Fruit fly (Drosophila melanogaster) whole organism, embryonic: ENCODE data around the gene sesB.

Experiments
- Aef1 ChIP-seq: fragments of 200-800 bp; sonication (Bioruptor generic); IDR thresholded peaks from 3 replicates; pipeline ENCODE4 v1.3.6; 2022; ENCODE audit warnings: missing biosample characterization, missing genetic modification characterization
- Atf3 ChIP-seq: fragments of 200-800 bp; sonication (Bioruptor generic); optimal IDR thresholded peaks from 3 replicates; lab custom pipeline; 2016; ENCODE audit warnings: missing biosample characterization, missing genetic modification characterization
- Bdp1 ChIP-seq: fragments of 200-800 bp; sonication (Bioruptor generic); optimal IDR thresholded peaks from 3 replicates; lab custom pipeline; 2016; ENCODE audit warnings: missing biosample characterization, missing genetic modification characterization
- C15 ChIP-seq: fragments of 200-800 bp; sonication (Bioruptor generic); IDR thresholded peaks from 3 replicates; pipeline ENCODE4 v1.3.6; 2022; ENCODE audit warnings: missing biosample characterization, missing genetic modification characterization
- CG11696 ChIP-seq: fragments of 200-800 bp; sonication (Bioruptor generic); IDR thresholded peaks from 2 replicates; pipeline ENCODE4 v1.3.6; 2022; ENCODE audit warnings: missing biosample characterization, missing genetic modification characterization
- CG12391 ChIP-seq: fragments of 200-800 bp; sonication (Bioruptor generic); optimal IDR thresholded peaks from 3 replicates; lab custom pipeline; 2018; ENCODE audit warnings: missing biosample characterization, mild to moderate bottlenecking, missing genetic modification characterization, moderate library complexity
- CG12942 ChIP-seq: fragments of 200-800 bp; sonication (Bioruptor generic); optimal IDR thresholded peaks from 3 replicates; lab custom pipeline; 2016; ENCODE audit warnings: missing biosample characterization, missing genetic modification characterization
- CG13424 ChIP-seq: fragments of 200-800 bp; sonication (Bioruptor generic); optimal IDR thresholded peaks from 2 replicates; lab custom pipeline; 2019; ENCODE audit warnings: missing biosample characterization, mild to moderate bottlenecking, missing genetic modification characterization, moderate library complexity
- CG14965 ChIP-seq: fragments of 200-800 bp; sonication (Bioruptor generic); optimal IDR thresholded peaks from 2 replicates; lab custom pipeline; 2016; ENCODE audit warnings: missing biosample characterization, missing genetic modification characterization, borderline replicate concordance
- CG15514 ChIP-seq: fragments of 200-800 bp; sonication (Bioruptor generic); optimal IDR thresholded peaks from 3 replicates; lab custom pipeline; 2017; ENCODE audit warnings: missing biosample characterization, missing genetic modification characterization, mild to moderate bottlenecking, moderate library complexity, missing genetic modification reagents
- CG16779 ChIP-seq: fragments of 200-800 bp; sonication (Bioruptor generic); IDR thresholded peaks from 2 replicates; pipeline ENCODE4 v1.3.6; 2022; ENCODE audit warnings: missing biosample characterization, missing genetic modification characterization
- CG2712 ChIP-seq: fragments of 200-800 bp; optimal IDR thresholded peaks from 3 replicates; lab custom pipeline; 2019; ENCODE audit warnings: missing biosample characterization, mild to moderate bottlenecking, missing genetic modification characterization, moderate library complexity
- CG3163 ChIP-seq: fragments of 200-800 bp; sonication (Bioruptor generic); optimal IDR thresholded peaks from 3 replicates; lab custom pipeline; 2016; ENCODE audit warnings: missing biosample characterization, missing genetic modification characterization
- CG3281 ChIP-seq: fragments of 200-800 bp; sonication (Bioruptor generic); optimal IDR thresholded peaks from 3 replicates; lab custom pipeline; 2017; ENCODE audit warnings: missing biosample characterization, mild to moderate bottlenecking, missing genetic modification characterization
- CG43689 ChIP-seq: fragments of 200-800 bp; sonication (Bioruptor generic); IDR thresholded peaks from 2 replicates; pipeline ENCODE4 v1.3.6; 2022; ENCODE audit warnings: missing biosample characterization, missing genetic modification characterization
- CG4730 ChIP-seq: fragments of 200-800 bp; sonication (Bioruptor generic); IDR thresholded peaks from 2 replicates; pipeline ENCODE4 v1.3.6; 2022; ENCODE audit warnings: missing biosample characterization, missing genetic modification characterization
- CG6683 ChIP-seq: fragments of 200-800 bp; sonication (Bioruptor generic); optimal IDR thresholded peaks from 2 replicates; lab custom pipeline; 2017; ENCODE audit warnings: missing biosample characterization, mild to moderate bottlenecking, missing genetic modification characterization, missing genetic modification reagents
- CG6765 ChIP-seq: fragments of 200-800 bp; sonication (Bioruptor generic); optimal IDR thresholded peaks from 3 replicates; lab custom pipeline; 2017; ENCODE audit warnings: missing biosample characterization, mild to moderate bottlenecking, missing genetic modification characterization
- CG6813 ChIP-seq: fragments of 200-800 bp; sonication (Bioruptor generic); optimal IDR thresholded peaks from 2 replicates; lab custom pipeline; 2017; ENCODE audit warnings: missing biosample characterization, missing genetic modification characterization, mild to moderate bottlenecking, moderate library complexity, missing genetic modification reagents
- CG8924 ChIP-seq: fragments of 200-800 bp; optimal IDR thresholded peaks from 3 replicates; lab custom pipeline; 2019; ENCODE audit warnings: missing biosample characterization, mild to moderate bottlenecking, missing genetic modification characterization, moderate library complexity
- Dip2 ChIP-seq: fragments of 200-800 bp; sonication (Bioruptor generic); IDR thresholded peaks from 2 replicates; pipeline ENCODE4 v1.3.6; 2022; ENCODE audit warnings: missing biosample characterization, missing genetic modification characterization
- Fer2 ChIP-seq: fragments of 200-800 bp; sonication (Bioruptor generic); optimal IDR thresholded peaks from 2 replicates; lab custom pipeline; 2018; ENCODE audit warnings: missing biosample characterization, mild to moderate bottlenecking, missing genetic modification characterization, moderate library complexity
- Hsf ChIP-seq: fragments of 200-800 bp; sonication (Bioruptor generic); optimal IDR thresholded peaks from 3 replicates; lab custom pipeline; 2016; ENCODE audit warnings: missing biosample characterization, missing genetic modification characterization
- Max ChIP-seq: fragments of 200-800 bp; sonication (Bioruptor generic); optimal IDR thresholded peaks from 2 replicates; lab custom pipeline; 2016; ENCODE audit warnings: missing biosample characterization, mild to moderate bottlenecking, missing genetic modification characterization
- Mes4 ChIP-seq: fragments of 200-800 bp; sonication (Bioruptor generic); optimal IDR thresholded peaks from 2 replicates; lab custom pipeline; 2016; ENCODE audit warnings: missing biosample characterization, missing genetic modification characterization
- Myb ChIP-seq: fragments of 200-800 bp; sonication (Bioruptor generic); optimal IDR thresholded peaks from 2 replicates; lab custom pipeline; 2016; ENCODE audit warnings: missing biosample characterization, missing genetic modification characterization
- Pdp1 ChIP-seq, 2 experiments: fragments of 200-800 bp; sonication (Bioruptor generic); optimal IDR thresholded peaks; 3 replicates each; lab custom pipeline; 2016; ENCODE audit warnings: missing biosample characterization in 2 of 2, missing genetic modification characterization in 2 of 2, mild to moderate bottlenecking in 1 of 2, moderate library complexity in 1 of 2
- Scr ChIP-seq: fragments of 200-800 bp; sonication (Bioruptor generic); IDR thresholded peaks from 2 replicates; pipeline ENCODE4 v1.3.6; 2022; ENCODE audit warnings: missing biosample characterization, missing genetic modification characterization; ENCODE audit not compliant: partially characterized antibody
- Sox102F ChIP-seq: fragments of 200-800 bp; sonication (Bioruptor generic); optimal IDR thresholded peaks from 2 replicates; lab custom pipeline; 2018; ENCODE audit warnings: missing biosample characterization, mild to moderate bottlenecking, missing genetic modification characterization, moderate library complexity
- ap ChIP-seq: fragments of 200-800 bp; sonication (Bioruptor generic); IDR thresholded peaks from 2 replicates; pipeline ENCODE4 v1.3.6; 2022; ENCODE audit warnings: missing biosample characterization, missing genetic modification characterization
- ara ChIP-seq: fragments of 200-800 bp; sonication (Bioruptor generic); IDR thresholded peaks from 2 replicates; pipeline ENCODE4 v1.3.6; 2022; ENCODE audit warnings: missing biosample characterization, missing genetic modification characterization
- ash1 ChIP-seq: fragments of 200-800 bp; sonication (Bioruptor generic); optimal IDR thresholded peaks from 2 replicates; lab custom pipeline; 2018; ENCODE audit warnings: missing biosample characterization, mild to moderate bottlenecking, missing genetic modification characterization
- ato ChIP-seq: fragments of 200-800 bp; sonication (Bioruptor generic); IDR thresholded peaks from 2 replicates; pipeline ENCODE4 v1.3.6; 2022; ENCODE audit warnings: missing biosample characterization, missing genetic modification characterization; ENCODE audit not compliant: partially characterized antibody
- caup ChIP-seq: fragments of 200-800 bp; sonication (Bioruptor generic); optimal IDR thresholded peaks from 3 replicates; lab custom pipeline; 2017; ENCODE audit warnings: missing biosample characterization, mild to moderate bottlenecking, missing genetic modification characterization, moderate library complexity; ENCODE audit not compliant: severe bottlenecking
- cg ChIP-seq: fragments of 200-800 bp; sonication (Bioruptor generic); optimal IDR thresholded peaks from 3 replicates; lab custom pipeline; 2019; ENCODE audit warnings: missing biosample characterization, mild to moderate bottlenecking, missing genetic modification characterization, moderate library complexity
- ci ChIP-seq: fragments of 200-800 bp; sonication (Bioruptor generic); IDR thresholded peaks from 3 replicates; pipeline ENCODE4 v1.3.6; 2022; ENCODE audit warnings: missing biosample characterization, missing genetic modification characterization
- disco-r ChIP-seq: fragments of 200-800 bp; sonication (Bioruptor generic); optimal IDR thresholded peaks from 2 replicates; lab custom pipeline; 2016; ENCODE audit warnings: missing biosample characterization, missing genetic modification characterization
- fd102C ChIP-seq: fragments of 200-800 bp; sonication (Bioruptor generic); optimal IDR thresholded peaks from 2 replicates; lab custom pipeline; 2018; ENCODE audit warnings: missing biosample characterization, mild to moderate bottlenecking, missing genetic modification characterization, moderate library complexity
- grau ChIP-seq: fragments of 200-800 bp; optimal IDR thresholded peaks from 3 replicates; lab custom pipeline; 2019; ENCODE audit warnings: missing biosample characterization, mild to moderate bottlenecking, missing genetic modification characterization, moderate library complexity
- ind ChIP-seq: fragments of 200-800 bp; sonication (Bioruptor generic); optimal IDR thresholded peaks from 3 replicates; lab custom pipeline; 2016; ENCODE audit warnings: missing biosample characterization, missing genetic modification characterization
- lola ChIP-seq, 3 experiments: fragments of >200 bp in 2 of 3; fragments of 200-800 bp in 1 of 3; sonication (Bioruptor generic) in 1 of 3; optimal IDR thresholded peaks; 2 replicates each; lab custom pipeline; 2017 to 2019; ENCODE audit warnings: missing biosample characterization in 3 of 3, missing genetic modification characterization in 3 of 3, mild to moderate bottlenecking in 1 of 3, moderate library complexity in 1 of 3
- mld ChIP-seq: fragments of 200-800 bp; sonication (Bioruptor generic); IDR thresholded peaks from 3 replicates; pipeline ENCODE4 v1.3.6; 2022; ENCODE audit warnings: missing biosample characterization, missing genetic modification characterization; ENCODE audit not compliant: partially characterized antibody
- pnt ChIP-seq: fragments of 200-800 bp; sonication (Bioruptor generic); optimal IDR thresholded peaks from 3 replicates; lab custom pipeline; 2016; ENCODE audit warnings: missing biosample characterization, missing genetic modification characterization
- row ChIP-seq: fragments of 200-800 bp; sonication (Bioruptor generic); IDR thresholded peaks from 3 replicates; pipeline ENCODE4 v1.3.6; 2022; ENCODE audit warnings: missing biosample characterization, missing genetic modification characterization
- scrt ChIP-seq: fragments of 200-800 bp; sonication (Bioruptor generic); optimal IDR thresholded peaks from 2 replicates; lab custom pipeline; 2018; ENCODE audit warnings: missing biosample characterization, mild to moderate bottlenecking, missing genetic modification characterization, moderate library complexity
- sr ChIP-seq: fragments of 200-800 bp; sonication (Bioruptor generic); IDR thresholded peaks from 3 replicates; pipeline ENCODE4 v1.3.6; 2022; ENCODE audit warnings: missing biosample characterization, missing genetic modification characterization
- tin ChIP-seq: fragments of 200-800 bp; sonication (Bioruptor generic); optimal IDR thresholded peaks from 3 replicates; lab custom pipeline; 2016; ENCODE audit warnings: missing biosample characterization, missing genetic modification characterization
- tio ChIP-seq: fragments of 200-800 bp; sonication (Bioruptor generic); optimal IDR thresholded peaks from 2 replicates; lab custom pipeline; 2017; ENCODE audit warnings: missing biosample characterization, missing genetic modification characterization, inconsistent platforms
- tx ChIP-seq: fragments of 200-800 bp; sonication (Bioruptor generic); optimal IDR thresholded peaks from 2 replicates; lab custom pipeline; 2016; ENCODE audit warnings: missing biosample characterization, missing genetic modification characterization
- zen2 ChIP-seq: fragments of 200-800 bp; sonication (Bioruptor generic); IDR thresholded peaks from 3 replicates; pipeline ENCODE4 v1.3.6; 2022; ENCODE audit warnings: missing biosample characterization, missing genetic modification characterization; ENCODE audit not compliant: partially characterized antibody

Gene sesB

dm6 chrX:10775690-10776089 is 11.1 kb downstream of the sesB start (continued):
- TF ChIP-seq cg (no peak), Bdp1 (peak; percentile 11), sr (peak; percentile 43; the same call in 1 of the 3 replicates), Atf3 (GFP tag; lab: Kevin White, UChicago) (no peak), CG8924 (peak; percentile 19), CG11696 (GFP tag; lab: Robert Waterston, UW) (no peak), ap (GFP tag; lab: Robert Waterston, UW) (0 out of 2 replicates have a peak, but pooled peaks have one; percentile 44), Scr (GFP tag; lab: Robert Waterston, UW) (no peak), CG6765 (GFP tag; lab: Kevin White, UChicago) (peak; percentile 3), ato (GFP tag; lab: Robert Waterston, UW) (no peak), fd102C (GFP tag; lab: Kevin White, UChicago) (no peak), Sox102F (GFP tag; lab: Kevin White, UChicago) (peak; percentile 64), tin (GFP tag; lab: Kevin White, UChicago) (no peak), CG16779 (GFP tag; lab: Robert Waterston, UW) (no peak), CG6813 (GFP tag; lab: Kevin White, UChicago) (peak; percentile 1), grau (tag; lab: Kevin White, UChicago) (peak; percentile 39), Max (GFP tag; lab: Kevin White, UChicago) (no peak), Mes4 (GFP tag; lab: Kevin White, UChicago) (no peak), CG3281 (GFP tag; lab: Kevin White, UChicago) (peak; percentile 44), ash1 (GFP tag; lab: Kevin White, UChicago) (no peak), pnt (GFP tag; lab: Kevin White, UChicago) (peak; percentile 45), CG13424 (tag; lab: Kevin White, UChicago) (peak; percentile 56), mld (no peak), Dip2 (GFP tag; lab: Robert Waterston, UW) (no peak), tx (no peak), Fer2 (no peak), C15 (GFP tag; lab: Robert Waterston, UW) (no peak), CG12391 (peak; percentile 27), CG12942 (GFP tag; lab: Kevin White, UChicago) (no peak), caup (GFP tag; lab: Kevin White, UChicago) (peak; percentile 24), CG2712 (tag; lab: Kevin White, UChicago) (peak; percentile 25), ara (GFP tag; lab: Robert Waterston, UW) (no peak), ind (GFP tag; lab: Kevin White, UChicago) (peak; percentile 44), row (GFP tag; lab: Robert Waterston, UW) (peak; percentile 62), Hsf (GFP tag; lab: Kevin White, UChicago) (no peak), zen2 (GFP tag; lab: Robert Waterston, UW) (no peak), lola (GFP tag; optimal IDR thresholded peaks at IDR 0.05; lab: Kevin White, UChicago) (no peak), CG15514 (GFP tag; lab: Kevin White, UChicago) (peak; percentile 4), CG6683 (GFP tag; lab: Kevin White, UChicago) (no peak), ci (GFP tag; lab: Robert Waterston, UW) (peak; percentile 82), Pdp1 (GFP tag; optimal IDR thresholded peaks at IDR 0.05; lab: Kevin White, UChicago) (peak in 1 of 2 experiments; percentile 23), CG14965 (GFP tag; lab: Kevin White, UChicago) (no peak), disco-r (GFP tag; lab: Kevin White, UChicago) (no peak), CG4730 (GFP tag; lab: Robert Waterston, UW) (peak; percentile 32; the same call in 1 of the 2 replicates), Myb (GFP tag; lab: Kevin White, UChicago) (peak; percentile 5), CG3163 (GFP tag; lab: Kevin White, UChicago) (no peak), scrt (GFP tag; lab: Kevin White, UChicago) (peak; percentile 16), tio (GFP tag; lab: Kevin White, UChicago) (peak; percentile 27), CG43689 (GFP tag; lab: Robert Waterston, UW) (0 out of 2 replicates have a peak, but pooled peaks have one; percentile 11), Aef1 (GFP tag; lab: Robert Waterston, UW) (peak; percentile 56; the same call in 2 of the 3 replicates)
